Worm (Caenorhabditis elegans) whole organism, young adult: Measurements from ENCODE around the gene Y48G9A.6.

Source experiments
- B0261.1 ChIP-seq: sonication (generic microtip); optimal IDR thresholded peaks from 2 replicates; lab custom pipeline; 2016; ENCODE audit warnings: mild to moderate bottlenecking, missing genetic modification characterization, moderate library complexity, missing compliant biosample characterization
- C17E4.6 ChIP-seq: fragments of 200-800 bp; sonication (Bioruptor generic); IDR thresholded peaks from 2 replicates; pipeline ENCODE4 v1.3.6; 2022; ENCODE audit warnings: missing genetic modification reagents, missing genetic modification characterization, missing compliant biosample characterization
- F10E7.11 ChIP-seq: sonication (generic microtip); optimal IDR thresholded peaks from 2 replicates; lab custom pipeline; 2017; ENCODE audit warnings: mild to moderate bottlenecking, missing genetic modification characterization, moderate library complexity, missing compliant biosample characterization
- F23B12.7 ChIP-seq: sonication (generic microtip); optimal IDR thresholded peaks from 2 replicates; lab custom pipeline; 2017; ENCODE audit warnings: missing genetic modification characterization, mild to moderate bottlenecking, missing compliant biosample characterization, antibody characterized with exemption, moderate library complexity; ENCODE audit not compliant: insufficient read depth
- F33H1.4 ChIP-seq: fragments of 200-800 bp; sonication (Bioruptor generic); IDR thresholded peaks from 2 replicates; pipeline ENCODE4 v1.3.6; 2022; ENCODE audit warnings: missing genetic modification reagents, missing genetic modification characterization, missing compliant biosample characterization
- F52B5.7 ChIP-seq: sonication (generic microtip); optimal IDR thresholded peaks from 2 replicates; lab custom pipeline; 2016; ENCODE audit warnings: mild to moderate bottlenecking, missing genetic modification characterization, missing compliant biosample characterization
- F57A8.1 ChIP-seq: fragments of 200-800 bp; sonication (Bioruptor generic); optimal IDR thresholded peaks from 2 replicates; lab custom pipeline; 2018; ENCODE audit warnings: mild to moderate bottlenecking, missing genetic modification characterization, moderate library complexity, missing compliant biosample characterization
- Y53G8AR.9 ChIP-seq: fragments of 200-800 bp; sonication (Bioruptor generic); conservative IDR thresholded peaks from 2 replicates; pipeline ENCODE4 v1.3.6; 2022; ENCODE audit warnings: missing genetic modification reagents, missing genetic modification characterization, missing compliant biosample characterization
- Y56A3A.18 ChIP-seq: fragments of 200-800 bp; sonication (Bioruptor generic); IDR thresholded peaks from 2 replicates; pipeline ENCODE4 v1.3.6; 2022; ENCODE audit warnings: missing genetic modification reagents, missing genetic modification characterization, missing compliant biosample characterization
- akir-1 ChIP-seq: fragments of 200-800 bp; sonication (Bioruptor generic); optimal IDR thresholded peaks from 2 replicates; lab custom pipeline; 2018; ENCODE audit warnings: mild to moderate bottlenecking, missing genetic modification characterization, moderate library complexity, missing compliant biosample characterization
- ama-1 ChIP-seq, 3 experiments: fragments of 150-350 bp in 1 of 3; sonication (generic microtip) in 2 of 3; optimal IDR thresholded peaks; 2 replicates each; lab custom pipeline; 2014 to 2018; ENCODE audit warnings: missing biosample characterization in 2 of 3, missing genetic modification characterization in 2 of 3, missing genetic modification reagents in 2 of 3
- aptf-2 ChIP-seq: fragments of 200-800 bp; sonication (Bioruptor generic); conservative IDR thresholded peaks from 2 replicates; pipeline ENCODE4 v1.3.6; 2022; ENCODE audit warnings: missing genetic modification reagents, missing genetic modification characterization, missing compliant biosample characterization
- bed-1 ChIP-seq: fragments of 200-800 bp; sonication (Bioruptor generic); IDR thresholded peaks from 2 replicates; pipeline ENCODE4 v1.3.6; 2022; ENCODE audit warnings: missing genetic modification reagents, missing genetic modification characterization, missing compliant biosample characterization
- cebp-1 ChIP-seq, 2 experiments: fragments of 200-800 bp in 1 of 2; sonication (Bioruptor generic) in 1 of 2; sonication (generic microtip) in 1 of 2; IDR thresholded peaks in 1 of 2; optimal IDR thresholded peaks in 1 of 2; 2 replicates each; pipeline versions ENCODE4 v1.3.6 to Lab custom; 2017 to 2022; ENCODE audit warnings: missing compliant biosample characterization in 2 of 2, missing genetic modification characterization in 2 of 2, mild to moderate bottlenecking in 1 of 2, missing genetic modification reagents in 1 of 2, moderate library complexity in 1 of 2
- ceh-27 ChIP-seq: fragments of 200-800 bp; sonication (Bioruptor generic); optimal IDR thresholded peaks from 2 replicates; lab custom pipeline; 2018; ENCODE audit warnings: mild to moderate bottlenecking, missing genetic modification characterization, moderate library complexity, missing compliant biosample characterization
- dpl-1 ChIP-seq: fragments of 150-350 bp; optimal IDR thresholded peaks from 2 replicates; lab custom pipeline; 2014; ENCODE audit warnings: missing biosample characterization, missing genetic modification reagents, missing genetic modification characterization
- egl-44 ChIP-seq: fragments of 200-800 bp; sonication (Bioruptor generic); IDR thresholded peaks from 2 replicates; pipeline ENCODE4 v1.3.6; 2022; ENCODE audit warnings: missing genetic modification reagents, missing genetic modification characterization, missing compliant biosample characterization
- fkh-3 ChIP-seq: sonication (generic microtip); optimal IDR thresholded peaks from 2 replicates; lab custom pipeline; 2016; ENCODE audit warnings: mild to moderate bottlenecking, missing genetic modification characterization, missing compliant biosample characterization
- hlh-26 ChIP-seq: fragments of 200-800 bp; sonication (Bioruptor generic); conservative IDR thresholded peaks from 2 replicates; pipeline ENCODE4 v1.3.6; 2022; ENCODE audit warnings: missing genetic modification reagents, missing genetic modification characterization, missing compliant biosample characterization
- hmg-1.2 ChIP-seq: fragments of 200-800 bp; sonication (Bioruptor generic); IDR thresholded peaks from 2 replicates; pipeline ENCODE4 v1.3.6; 2022; ENCODE audit warnings: missing genetic modification reagents, missing genetic modification characterization, missing compliant biosample characterization
- hmg-20 ChIP-seq: fragments of 200-800 bp; sonication (Bioruptor generic); IDR thresholded peaks from 2 replicates; pipeline ENCODE4 v1.3.6; 2022; ENCODE audit warnings: missing genetic modification reagents, missing genetic modification characterization, missing compliant biosample characterization
- lin-26 ChIP-seq: fragments of 200-800 bp; sonication (Bioruptor generic); IDR thresholded peaks from 2 replicates; pipeline ENCODE4 v1.3.6; 2022; ENCODE audit warnings: missing genetic modification reagents, missing genetic modification characterization, missing compliant biosample characterization
- lin-54 ChIP-seq: fragments of 200-800 bp; sonication (Bioruptor generic); optimal IDR thresholded peaks from 2 replicates; lab custom pipeline; 2018; ENCODE audit warnings: mild to moderate bottlenecking, missing genetic modification characterization, missing compliant biosample characterization
- lsl-1 ChIP-seq: fragments of 200-800 bp; sonication (Bioruptor generic); optimal IDR thresholded peaks from 2 replicates; lab custom pipeline; 2018; ENCODE audit warnings: mild to moderate bottlenecking, missing genetic modification characterization, moderate library complexity, missing compliant biosample characterization
- lsy-27 ChIP-seq: sonication (generic microtip); optimal IDR thresholded peaks from 2 replicates; lab custom pipeline; 2017; ENCODE audit warnings: missing genetic modification characterization, mild to moderate bottlenecking, missing compliant biosample characterization, antibody characterized with exemption, missing genotype, borderline replicate concordance; ENCODE audit not compliant: insufficient read depth
- madf-10 ChIP-seq: sonication (generic microtip); optimal IDR thresholded peaks from 2 replicates; lab custom pipeline; 2016; ENCODE audit warnings: mild to moderate bottlenecking, missing genetic modification characterization, missing compliant biosample characterization
- madf-6 ChIP-seq: fragments of 200-800 bp; sonication (Bioruptor generic); IDR thresholded peaks from 2 replicates; pipeline ENCODE4 v1.3.6; 2022; ENCODE audit warnings: missing genetic modification reagents, missing genetic modification characterization, missing compliant biosample characterization
- mel-28 ChIP-seq: sonication (generic microtip); optimal IDR thresholded peaks from 2 replicates; lab custom pipeline; 2016; ENCODE audit warnings: borderline replicate concordance, mild to moderate bottlenecking, missing genetic modification characterization, missing compliant biosample characterization
- mes-4 ChIP-seq: sonication (generic microtip); optimal IDR thresholded peaks from 2 replicates; lab custom pipeline; 2016; ENCODE audit warnings: missing genotype, missing genetic modification characterization, missing compliant biosample characterization
- pbrm-1 ChIP-seq: fragments of 200-800 bp; sonication (Bioruptor generic); IDR thresholded peaks from 2 replicates; pipeline ENCODE4 v1.3.6; 2022; ENCODE audit warnings: missing genetic modification reagents, missing genetic modification characterization, missing compliant biosample characterization
- rpc-1 ChIP-seq, 2 experiments: fragments of 150-350 bp in 1 of 2; sonication (generic microtip) in 1 of 2; optimal IDR thresholded peaks; 2 replicates each; lab custom pipeline; 2014 to 2018; ENCODE audit warnings: missing biosample characterization in 1 of 2, missing genetic modification characterization in 1 of 2, missing genetic modification reagents in 1 of 2, missing genotype in 1 of 2
- sea-2 ChIP-seq: fragments of 200-800 bp; sonication (Bioruptor generic); IDR thresholded peaks from 2 replicates; pipeline ENCODE4 v1.3.6; 2022; ENCODE audit warnings: missing genetic modification characterization, missing compliant biosample characterization
- snpc-1.3 ChIP-seq: sonication (generic microtip); optimal IDR thresholded peaks from 2 replicates; lab custom pipeline; 2017; ENCODE audit warnings: missing genetic modification characterization, mild to moderate bottlenecking, missing compliant biosample characterization, antibody characterized with exemption, moderate library complexity, missing genotype, missing genetic modification reagents; ENCODE audit not compliant: insufficient read depth
- somi-1 ChIP-seq: fragments of 200-800 bp; sonication (Bioruptor generic); optimal IDR thresholded peaks from 2 replicates; lab custom pipeline; 2018; ENCODE audit warnings: mild to moderate bottlenecking, missing genetic modification characterization, missing compliant biosample characterization
- tbp1 ChIP-seq: fragments of 200-800 bp; sonication (Bioruptor generic); optimal IDR thresholded peaks from 2 replicates; lab custom pipeline; 2018; ENCODE audit warnings: mild to moderate bottlenecking, missing genetic modification characterization, missing compliant biosample characterization
- unc-130 ChIP-seq: sonication (generic microtip); optimal IDR thresholded peaks from 2 replicates; lab custom pipeline; 2016; ENCODE audit warnings: missing genetic modification reagents, missing genetic modification characterization, missing compliant biosample characterization

Y48G9A.6 gene

ce11 chrIII:2125936-2126335, 8.3 kb downstream of the Y48G9A.6 start:
- TF ChIP-seq hmg-1.2 (peak; percentile 75), egl-44 (GFP tag; lab: Robert Waterston, UW) (no peak), unc-130 (GFP tag; lab: Kevin White, UChicago) (no peak), F23B12.7 (tag; lab: Kevin White, UChicago) (no peak)

ce11 chrIII:2129377-2129776, 11.7 kb downstream of the Y48G9A.6 start:
- TF ChIP-seq cebp-1 (GFP tag; IDR thresholded peaks at IDR 0.05; lab: Robert Waterston, UW), result no peak
- TF ChIP-seq cebp-1 (tag; optimal IDR thresholded peaks at IDR 0.05; lab: Kevin White, UChicago), result no peak
- TF ChIP-seq B0261.1 (tag; lab: Kevin White, UChicago), result peak; percentile 45
- TF ChIP-seq tbp1, result peak; percentile 72
- no peak for TF ChIP-seq hmg-20
- TF ChIP-seq rpc-1 (optimal IDR thresholded peaks at IDR 0.05; lab: Kevin White, UChicago), result no peak
- peak; percentile 63 for TF ChIP-seq rpc-1 (tag; optimal IDR thresholded peaks at IDR 0.05; lab: Kevin White, UChicago)
- no peak for TF ChIP-seq snpc-1.3 (tag; lab: Kevin White, UChicago)
- TF ChIP-seq, all 124 proteins: peak for 3

ce11 chrIII:2129991-2130390, 12.3 kb downstream of the Y48G9A.6 start:
- no peak for TF ChIP-seq F57A8.1 (GFP tag; lab: Kevin White, UChicago)
- peak; percentile 73; the same call in 1 of the 2 replicates for TF ChIP-seq hmg-1.2

DNA sequence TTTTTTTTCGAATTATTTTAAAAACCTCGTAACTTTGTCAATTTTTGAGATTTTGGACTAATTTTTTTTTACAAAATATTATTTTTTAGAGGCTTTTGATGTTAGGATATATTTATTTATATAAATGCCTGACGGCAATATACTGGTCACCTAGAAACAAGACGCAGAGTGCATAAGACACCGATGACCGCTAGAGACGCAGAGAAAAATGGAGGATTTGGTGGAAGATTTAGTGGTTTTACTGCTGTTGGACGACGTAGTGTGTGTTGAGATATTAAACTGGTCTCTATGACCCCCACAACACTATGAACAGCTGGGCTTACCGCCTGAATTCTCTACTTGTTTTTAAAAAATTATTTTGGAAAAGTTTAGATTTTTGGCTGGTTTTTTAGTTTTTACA, 14.4 kb downstream of the Y48G9A.6 start:
- peak; percentile 64; the same call in 1 of the 2 replicates for TF ChIP-seq hmg-1.2
- no peak for TF ChIP-seq F10E7.11 (tag; lab: Kevin White, UChicago)

- TF ChIP-seq sea-2 (GFP tag; lab: Robert Waterston, UW) (no peak), F33H1.4 (GFP tag; lab: Robert Waterston, UW) (peak; percentile 23; the same call in 1 of the 2 replicates), Y56A3A.18 (GFP tag; lab: Robert Waterston, UW) (no peak), ceh-27 (no peak), fkh-3 (no peak), aptf-2 (no peak), F52B5.7 (tag; lab: Kevin White, UChicago) (no peak), madf-10 (tag; lab: Kevin White, UChicago) (no peak), hlh-26 (GFP tag; lab: Robert Waterston, UW) (no peak), mel-28 (tag; lab: Kevin White, UChicago) (no peak), lin-54 (peak; percentile 48), dpl-1 (no peak), hmg-1.2 (no peak), mes-4 (tag; lab: Kevin White, UChicago) (no peak), C17E4.6 (GFP tag; lab: Robert Waterston, UW) (no peak), lsl-1 (GFP tag; lab: Kevin White, UChicago) (peak; percentile 82), Y53G8AR.9 (no peak), somi-1 (GFP tag; lab: Kevin White, UChicago) (no peak), madf-6 (GFP tag; lab: Robert Waterston, UW) (peak; percentile 59; the same call in 1 of the 2 replicates), lin-26 (GFP tag; lab: Robert Waterston, UW) (no peak), akir-1 (GFP tag; lab: Kevin White, UChicago) (no peak), pbrm-1 (no peak), lsy-27 (tag; lab: Kevin White, UChicago) (no peak), ama-1 (optimal IDR thresholded peaks at IDR 0.05; lab: Kevin White, UChicago) (no peak), ama-1 (GFP tag; optimal IDR thresholded peaks at IDR 0.05; lab: Kevin White, UChicago) (no peak), bed-1 (GFP tag; lab: Robert Waterston, UW) (no peak)
Observed at ce11 chrIII:2133928-2134327, 16.3 kb downstream of the Y48G9A.6 start.
